Worm (Caenorhabditis elegans) whole organism, midembryonic: ENCODE measurements around the gene R07E5.17.

Source experiments
- T22C8.4 ChIP-seq: fragments of 200-800 bp; sonication (Bioruptor generic); IDR thresholded peaks from 2 replicates; pipeline ENCODE4 v1.3.6; 2022; ENCODE audit warnings: missing genetic modification characterization, missing compliant biosample characterization
- cog-1 ChIP-seq: sonication (generic microtip); optimal IDR thresholded peaks from 2 replicates; lab custom pipeline; 2016; ENCODE audit warnings: missing genetic modification characterization, missing compliant biosample characterization
- flt-1 ChIP-seq: fragments of 200-800 bp; sonication (Bioruptor generic); IDR thresholded peaks from 2 replicates; pipeline ENCODE4 v1.3.6; 2022; ENCODE audit warnings: missing genetic modification characterization, missing compliant biosample characterization
- klf-2 ChIP-seq: fragments of 200-800 bp; sonication (Bioruptor generic); conservative IDR thresholded peaks from 2 replicates; pipeline ENCODE4 v1.3.6; 2022; ENCODE audit warnings: missing genetic modification reagents, missing genetic modification characterization, missing compliant biosample characterization
- med-1 ChIP-seq: sonication (generic microtip); optimal IDR thresholded peaks from 2 replicates; lab custom pipeline; 2017; ENCODE audit warnings: missing genetic modification characterization, mild to moderate bottlenecking, missing compliant biosample characterization, antibody characterized with exemption, missing genetic modification reagents; ENCODE audit not compliant: insufficient read depth
- ref-1 ChIP-seq: fragments of 200-800 bp; sonication (Bioruptor generic); conservative IDR thresholded peaks from 2 replicates; pipeline ENCODE4 v1.3.6; 2022; ENCODE audit warnings: missing genetic modification reagents, missing genetic modification characterization, missing compliant biosample characterization
- tab-1 ChIP-seq: fragments of 200-800 bp; sonication (Bioruptor generic); IDR thresholded peaks from 2 replicates; pipeline ENCODE4 v1.3.6; 2022; ENCODE audit warnings: missing genetic modification characterization, missing compliant biosample characterization
- ztf-23 ChIP-seq: fragments of 200-800 bp; sonication (Bioruptor generic); IDR thresholded peaks from 2 replicates; pipeline ENCODE4 v1.3.6; 2022; ENCODE audit warnings: missing genetic modification reagents, missing genetic modification characterization, missing compliant biosample characterization
- ztf-29 ChIP-seq: fragments of 200-800 bp; sonication (Bioruptor generic); IDR thresholded peaks from 2 replicates; pipeline ENCODE4 v1.3.6; 2022; ENCODE audit warnings: missing genetic modification reagents, missing genetic modification characterization, missing compliant biosample characterization

R07E5.17 gene

DNA sequence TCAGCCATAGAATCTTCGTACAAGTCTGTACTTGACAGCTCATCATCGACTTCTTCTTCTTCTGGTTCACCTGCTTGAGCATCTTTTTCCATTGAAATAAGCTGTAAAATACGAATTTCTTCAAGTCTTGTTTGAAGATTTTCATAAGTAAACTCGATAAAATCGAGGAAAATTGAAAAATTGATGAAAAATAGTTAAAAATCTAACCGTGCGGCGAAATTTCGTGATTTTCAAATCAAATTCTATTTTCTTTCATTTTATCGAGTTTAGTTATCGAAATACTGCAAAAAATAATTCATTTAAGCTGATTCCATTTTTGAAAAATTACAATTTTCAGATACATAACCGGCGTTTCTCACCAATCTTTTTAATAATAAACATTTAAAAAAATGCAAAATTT is 10.9 kb upstream of the R07E5.17 start, which contains the start of gene R07E5.11:
Gene R07E5.11 (minus strand): TSS at position 101 of the 400 bp plus-strand sequence.
- TF ChIP-seq med-1 (GFP tag; lab: Kevin White, UChicago) (no peak), klf-2 (GFP tag; lab: Robert Waterston, UW) (no peak), T22C8.4 (GFP tag; lab: Robert Waterston, UW) (no peak), ztf-29 (GFP tag; lab: Robert Waterston, UW) (no peak), flt-1 (GFP tag; lab: Robert Waterston, UW) (no peak), ref-1 (GFP tag; lab: Robert Waterston, UW) (no peak), ztf-23 (GFP tag; lab: Robert Waterston, UW) (no peak), cog-1 (tag; lab: Kevin White, UChicago) (no peak), tab-1 (no peak)

DNA sequence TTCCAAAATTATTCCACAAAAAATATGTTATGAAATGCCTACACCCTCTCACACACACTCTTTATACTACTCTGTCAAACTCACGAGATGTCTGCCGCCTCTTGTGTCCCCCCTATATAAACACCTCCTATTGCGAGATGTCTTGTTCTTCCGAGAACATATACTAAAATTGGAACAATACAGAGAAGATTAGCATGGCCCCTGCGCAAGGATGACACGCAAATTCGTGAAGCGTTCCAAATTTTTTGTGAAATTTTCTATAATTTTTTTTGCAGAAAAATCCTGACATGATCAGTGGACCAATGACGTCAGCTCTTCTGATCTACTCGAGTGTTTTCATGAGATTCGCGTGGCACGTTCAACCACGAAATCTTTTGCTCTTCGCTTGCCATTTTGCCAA is 9.8 kb upstream of the R07E5.17 start:
- TF ChIP-seq tab-1 (peak; percentile 80), flt-1 (GFP tag; lab: Robert Waterston, UW) (peak; percentile 84), klf-2 (GFP tag; lab: Robert Waterston, UW) (peak; percentile 68), ztf-23 (GFP tag; lab: Robert Waterston, UW) (peak; percentile 77), ref-1 (GFP tag; lab: Robert Waterston, UW) (peak; percentile 64), T22C8.4 (GFP tag; lab: Robert Waterston, UW) (peak; percentile 64)

DNA sequence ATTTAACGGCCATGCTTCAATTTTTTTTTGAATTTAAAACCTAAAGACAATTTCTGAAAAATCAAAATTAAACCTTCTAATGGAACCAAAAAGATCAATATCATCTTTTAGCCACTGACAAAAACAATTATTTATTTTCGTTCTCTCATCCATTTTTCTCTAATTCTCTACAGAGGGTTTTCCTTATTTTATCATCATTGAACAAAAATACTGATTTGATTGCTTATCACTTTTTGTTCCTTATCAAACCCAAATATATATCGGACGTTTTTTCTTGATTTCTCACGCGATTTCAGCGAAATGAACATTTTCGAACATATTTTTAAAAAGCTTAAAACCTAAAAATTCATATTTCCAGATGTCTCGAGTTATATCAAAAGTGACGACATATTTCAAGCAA is 8.9 kb upstream of the R07E5.17 start, which contains the start of gene mpc-1:
Gene mpc-1 (plus strand): TSS at position 359 of the 400 bp plus-strand sequence.
- TF ChIP-seq klf-2 (GFP tag; lab: Robert Waterston, UW): no peak
- TF ChIP-seq ref-1 (GFP tag; lab: Robert Waterston, UW): no peak
- no peak for TF ChIP-seq cog-1 (tag; lab: Kevin White, UChicago)
- no peak for TF ChIP-seq ztf-29 (GFP tag; lab: Robert Waterston, UW)
- TF ChIP-seq ztf-23 (GFP tag; lab: Robert Waterston, UW): no peak
- no peak for TF ChIP-seq T22C8.4 (GFP tag; lab: Robert Waterston, UW)

DNA sequence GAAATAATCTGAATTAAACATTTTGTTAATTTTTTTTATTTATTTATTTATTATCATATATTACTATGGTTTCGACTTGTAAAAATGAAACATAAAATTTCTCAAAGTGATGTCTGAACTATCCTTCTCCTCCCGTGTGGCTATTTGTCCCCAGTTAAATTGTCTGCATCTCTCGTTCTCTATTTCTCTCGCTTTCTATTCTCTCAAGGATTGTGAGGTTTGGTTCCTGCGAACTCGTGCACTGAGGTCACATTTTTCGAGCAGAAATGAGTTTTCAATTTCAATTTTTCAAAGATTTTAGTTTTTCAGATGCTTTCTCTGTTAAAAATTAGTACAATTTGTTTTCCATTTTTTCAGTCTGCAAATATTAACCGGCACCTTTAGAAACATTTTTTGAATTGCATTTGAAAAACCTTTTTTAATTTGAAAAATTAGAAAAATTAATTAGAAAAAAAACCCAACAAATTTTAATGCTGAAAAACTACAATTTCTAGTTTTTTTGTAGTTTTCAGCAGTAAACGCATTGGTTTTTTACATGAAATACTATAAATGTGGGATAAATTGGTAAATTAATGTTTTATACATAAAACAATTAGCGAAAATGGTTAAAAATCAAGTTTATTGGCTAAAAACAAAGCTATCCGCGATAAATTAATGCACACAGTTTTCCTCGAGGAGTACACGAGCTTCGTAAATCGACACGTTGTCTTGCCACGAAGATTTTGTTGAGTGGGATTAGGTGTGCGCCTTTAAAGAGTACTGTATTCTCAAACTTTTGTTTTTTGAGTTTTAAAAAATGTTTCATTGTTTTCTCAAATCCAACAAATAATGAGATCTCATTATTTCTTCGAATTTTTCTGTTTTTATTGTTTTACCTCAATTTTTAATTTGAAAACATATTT is 8.1 kb upstream of the R07E5.17 start:
- TF ChIP-seq ztf-29 (GFP tag; lab: Robert Waterston, UW): no peak

ce11 chrIII:4408251-4408650 is 4.0 kb upstream of the R07E5.17 start, which contains the start of gene gpch-1:
TSS of gene gpch-1 (plus strand) at chrIII:4408551.
- TF ChIP-seq ref-1 (GFP tag; lab: Robert Waterston, UW) (no peak), cog-1 (tag; lab: Kevin White, UChicago) (no peak), tab-1 (no peak), flt-1 (GFP tag; lab: Robert Waterston, UW) (no peak), med-1 (GFP tag; lab: Kevin White, UChicago) (no peak), T22C8.4 (GFP tag; lab: Robert Waterston, UW) (no peak), ztf-29 (GFP tag; lab: Robert Waterston, UW) (no peak), ztf-23 (GFP tag; lab: Robert Waterston, UW) (no peak), klf-2 (GFP tag; lab: Robert Waterston, UW) (no peak)

DNA sequence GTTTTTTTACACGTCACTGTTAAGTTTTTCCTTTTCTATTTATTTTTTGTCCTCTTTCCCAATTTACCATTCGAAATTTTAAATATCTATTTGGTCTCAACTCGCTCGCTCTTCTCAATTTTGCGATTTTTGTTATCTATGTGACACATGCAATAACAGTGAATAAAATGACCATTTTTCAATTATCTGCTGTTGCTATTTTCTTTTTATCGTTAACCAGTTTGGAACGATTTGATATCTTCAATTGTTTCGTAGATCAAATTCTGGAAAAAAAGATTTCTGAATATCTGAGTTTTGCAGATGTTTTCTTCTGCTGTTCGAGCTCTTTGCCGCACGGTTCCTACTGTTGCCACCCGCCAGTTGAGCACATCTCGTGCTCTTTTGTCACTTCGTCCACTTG is 2.9 kb upstream of the R07E5.17 start, which contains the start of gene prdx-3:
Gene prdx-3 (plus strand): TSS at position 301 of the 400 bp plus-strand sequence.
- TF ChIP-seq ztf-29 (GFP tag; lab: Robert Waterston, UW) (no peak), med-1 (GFP tag; lab: Kevin White, UChicago) (no peak), T22C8.4 (GFP tag; lab: Robert Waterston, UW) (no peak), cog-1 (tag; lab: Kevin White, UChicago) (no peak), klf-2 (GFP tag; lab: Robert Waterston, UW) (no peak), flt-1 (GFP tag; lab: Robert Waterston, UW) (no peak), ztf-23 (GFP tag; lab: Robert Waterston, UW) (no peak), tab-1 (no peak), ref-1 (GFP tag; lab: Robert Waterston, UW) (no peak)

ce11 chrIII:4405986-4406385 is 1.8 kb upstream of the R07E5.17 start, which contains the start of gene rnp-4:
TSS of gene rnp-4 (plus strand) at chrIII:4406286.
- TF ChIP-seq flt-1 (GFP tag; lab: Robert Waterston, UW): no peak
- TF ChIP-seq ztf-29 (GFP tag; lab: Robert Waterston, UW): no peak
- TF ChIP-seq T22C8.4 (GFP tag; lab: Robert Waterston, UW): no peak
- no peak for TF ChIP-seq med-1 (GFP tag; lab: Kevin White, UChicago)
- TF ChIP-seq ref-1 (GFP tag; lab: Robert Waterston, UW): no peak
- TF ChIP-seq tab-1: no peak
- TF ChIP-seq cog-1 (tag; lab: Kevin White, UChicago): no peak
- no peak for TF ChIP-seq klf-2 (GFP tag; lab: Robert Waterston, UW)
- TF ChIP-seq ztf-23 (GFP tag; lab: Robert Waterston, UW): no peak

- TF ChIP-seq ref-1 (GFP tag; lab: Robert Waterston, UW) (no peak), tab-1 (no peak), cog-1 (tag; lab: Kevin White, UChicago) (no peak), ztf-23 (GFP tag; lab: Robert Waterston, UW) (no peak), ztf-29 (GFP tag; lab: Robert Waterston, UW) (no peak), T22C8.4 (GFP tag; lab: Robert Waterston, UW) (no peak), klf-2 (GFP tag; lab: Robert Waterston, UW) (no peak), flt-1 (GFP tag; lab: Robert Waterston, UW) (no peak), med-1 (GFP tag; lab: Kevin White, UChicago) (no peak)
Measured at ce11 chrIII:4401142-4401541, 3.1 kb downstream of the R07E5.17 start, which contains the start of gene R07E5.15. TSS of gene R07E5.15 (plus strand) at chrIII:4401442.

DNA sequence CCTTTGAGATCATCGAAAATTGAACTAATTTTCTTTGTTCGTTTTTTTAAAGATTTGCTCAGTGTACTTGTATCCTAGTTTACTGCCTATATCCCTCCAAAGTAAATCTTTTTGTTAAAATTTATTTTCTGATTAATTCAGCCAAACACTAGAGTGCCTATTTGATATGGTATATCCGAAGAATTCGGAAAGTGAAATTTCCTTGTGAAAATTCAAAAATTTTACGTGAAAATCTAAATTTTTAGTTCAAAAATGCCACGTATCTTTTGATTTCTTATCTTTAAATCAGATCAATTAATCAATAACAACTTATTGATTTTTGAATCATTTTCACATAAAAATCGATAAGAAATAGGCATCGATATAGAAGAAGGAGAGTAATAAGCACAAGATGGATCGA is 5.8 kb downstream of the R07E5.17 start, which contains the start of gene R07E5.6:
Gene R07E5.6 (plus strand): TSS at position 301 of the 400 bp plus-strand sequence.
- no peak for TF ChIP-seq ztf-29 (GFP tag; lab: Robert Waterston, UW)
- TF ChIP-seq med-1 (GFP tag; lab: Kevin White, UChicago): no peak
- no peak for TF ChIP-seq cog-1 (tag; lab: Kevin White, UChicago)
- TF ChIP-seq T22C8.4 (GFP tag; lab: Robert Waterston, UW): no peak
- no peak for TF ChIP-seq ref-1 (GFP tag; lab: Robert Waterston, UW)
- no peak for TF ChIP-seq klf-2 (GFP tag; lab: Robert Waterston, UW)
